Fruit fly (Drosophila melanogaster) whole organism, adult: ENCODE measurements around the gene SmydA-2.

Experiments used
- CG12768 ChIP-seq: fragments of 200-800 bp; sonication (Bioruptor generic); optimal IDR thresholded peaks from 2 replicates; lab custom pipeline; 2017; ENCODE audit warnings: missing biosample characterization, missing genetic modification characterization, mild to moderate bottlenecking, moderate library complexity, missing genetic modification reagents
- CG5204 ChIP-seq: fragments of 200-800 bp; sonication (Bioruptor generic); optimal IDR thresholded peaks from 2 replicates; lab custom pipeline; 2016; ENCODE audit warnings: missing biosample characterization, missing genetic modification characterization
- CG7045 ChIP-seq: fragments of 200-800 bp; sonication (Bioruptor generic); optimal IDR thresholded peaks from 2 replicates; lab custom pipeline; 2017; ENCODE audit warnings: missing biosample characterization, mild to moderate bottlenecking, missing genetic modification characterization
- CG7101 ChIP-seq: fragments of 200-800 bp; sonication (Bioruptor generic); optimal IDR thresholded peaks from 2 replicates; lab custom pipeline; 2018; ENCODE audit warnings: missing biosample characterization, mild to moderate bottlenecking, missing genetic modification characterization, moderate library complexity
- Clk ChIP-seq: fragments of 200-800 bp; sonication (Bioruptor generic); optimal IDR thresholded peaks from 2 replicates; lab custom pipeline; 2017; ENCODE audit warnings: missing biosample characterization, missing genetic modification characterization
- Hr96 ChIP-seq: fragments of 200-800 bp; sonication (Bioruptor generic); optimal IDR thresholded peaks from 2 replicates; lab custom pipeline; 2016; ENCODE audit warnings: missing biosample characterization, missing genetic modification characterization
- kay ChIP-seq: fragments of 200-800 bp; sonication (Bioruptor generic); peaks from one replicate; lab custom pipeline; 2016; ENCODE audit warnings: missing biosample characterization, missing genetic modification characterization, borderline replicate concordance
- pad ChIP-seq: fragments of 200-800 bp; sonication (Bioruptor generic); optimal IDR thresholded peaks from 3 replicates; lab custom pipeline; 2017; ENCODE audit warnings: missing biosample characterization, missing genetic modification characterization, mild to moderate bottlenecking, moderate library complexity, missing genetic modification reagents

DNA sequence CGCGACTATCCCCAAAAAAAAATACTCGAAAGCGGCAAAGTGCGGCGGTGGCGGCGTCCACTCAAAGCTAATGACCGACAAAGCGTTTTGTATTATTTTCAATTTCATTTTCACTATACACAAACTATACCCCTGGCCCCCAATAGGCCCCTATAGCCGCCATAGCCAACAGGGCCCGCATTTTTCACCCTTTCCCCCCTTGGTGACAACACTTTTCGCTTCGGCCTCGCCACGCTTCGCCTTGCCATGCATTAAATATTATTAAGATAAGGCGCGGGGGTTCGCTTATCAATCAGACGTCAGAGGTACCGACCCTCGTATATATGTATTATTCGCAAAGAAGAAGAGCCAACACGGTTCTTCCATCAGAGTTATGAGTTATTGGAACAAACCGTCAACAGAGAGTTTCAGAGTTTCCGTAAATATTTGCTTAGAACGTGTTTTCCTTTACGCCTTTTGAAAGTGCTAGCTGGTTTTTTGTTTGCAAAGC is 37.1 kb upstream of the SmydA-2 start:
- TF ChIP-seq CG5204 (GFP tag; lab: Kevin White, UChicago) (no peak), kay (GFP tag; lab: Kevin White, UChicago) (peak; percentile 86), Hr96 (GFP tag; lab: Kevin White, UChicago) (no peak), CG7045 (GFP tag; lab: Kevin White, UChicago) (no peak), Clk (GFP tag; lab: Kevin White, UChicago) (no peak), CG7101 (no peak), CG12768 (GFP tag; lab: Kevin White, UChicago) (peak; percentile 49), pad (no peak)
